Worm (Caenorhabditis elegans) whole organism, L4 larva: ENCODE measurements around the gene acdh-8.

Experiments
- F49E8.2 ChIP-seq: sonication (generic microtip); optimal IDR thresholded peaks from 2 replicates; lab custom pipeline; 2016; ENCODE audit warnings: missing compliant biosample characterization, mild to moderate bottlenecking, missing genetic modification characterization, borderline replicate concordance
- aha-1 ChIP-seq: fragments of 150-350 bp; peaks from one replicate; lab custom pipeline; 2014; ENCODE audit warnings: missing biosample characterization, missing genetic modification characterization
- ama-1 ChIP-seq: fragments of 150-350 bp; optimal IDR thresholded peaks from 2 replicates; lab custom pipeline; 2014; ENCODE audit warnings: inconsistent platforms, mixed read lengths
- egl-27 ChIP-seq: sonication (generic microtip); optimal IDR thresholded peaks from 3 replicates; lab custom pipeline; 2017; ENCODE audit warnings: missing biosample characterization, missing genetic modification reagents, missing genetic modification characterization
- fkh-10 ChIP-seq: fragments of 150-350 bp; optimal IDR thresholded peaks from 2 replicates; lab custom pipeline; 2014; ENCODE audit warnings: missing biosample characterization, missing genetic modification reagents, missing genetic modification characterization
- nhr-25 ChIP-seq: sonication (generic microtip); optimal IDR thresholded peaks from 2 replicates; lab custom pipeline; 2017; ENCODE audit warnings: missing genetic modification characterization, mild to moderate bottlenecking, missing compliant biosample characterization, antibody characterized with exemption, moderate library complexity, borderline replicate concordance; ENCODE audit not compliant: insufficient read depth
- php-3 ChIP-seq: fragments of 200-800 bp; sonication (Bioruptor generic); IDR thresholded peaks from 2 replicates; pipeline ENCODE4 v1.3.6; 2022; ENCODE audit warnings: missing genetic modification reagents, missing genetic modification characterization, missing compliant biosample characterization
- snpc-4 ChIP-seq: fragments of 150-350 bp; optimal IDR thresholded peaks from 2 replicates; lab custom pipeline; 2014; ENCODE audit warnings: missing biosample characterization, missing genetic modification characterization
- unc-39 ChIP-seq: sonication (generic microtip); optimal IDR thresholded peaks from 2 replicates; lab custom pipeline; 2017; ENCODE audit warnings: missing biosample characterization, missing genetic modification characterization

DNA sequence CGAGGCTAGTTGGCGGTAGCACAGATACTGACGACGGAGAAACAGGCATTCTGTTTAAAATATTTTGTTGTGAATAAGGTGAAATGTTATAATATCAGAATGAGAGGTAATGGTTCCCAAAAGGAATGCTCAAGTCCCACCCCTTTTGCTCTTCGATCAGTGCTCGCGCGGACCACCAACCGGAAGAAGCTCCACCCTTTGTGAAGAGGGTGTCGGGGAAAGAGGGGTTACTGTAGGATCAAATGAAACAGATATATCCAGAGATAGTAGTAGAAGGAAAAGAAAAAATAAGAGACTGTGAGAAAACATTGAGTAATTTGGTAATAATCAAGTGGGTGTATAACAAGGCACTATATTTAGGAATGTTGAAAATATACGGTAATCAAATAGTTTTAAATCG is 20.2 kb upstream of the acdh-8 start, which contains the start of the genes dmd-5 and F10C1.1:
- TF ChIP-seq egl-27 (tag; lab: Kevin White, UChicago) = no peak
- TF ChIP-seq php-3 = no peak
- TF ChIP-seq fkh-10 (GFP tag; lab: Kevin White, UChicago) = no peak
- TF ChIP-seq unc-39 = no peak
- no peak for TF ChIP-seq aha-1 (tag; lab: Kevin White, UChicago)
- no peak for TF ChIP-seq F49E8.2 (tag; lab: Kevin White, UChicago)
- TF ChIP-seq snpc-4 = no peak
- TF ChIP-seq nhr-25 (tag; lab: Kevin White, UChicago) = no peak
- TF ChIP-seq ama-1 (lab: Kevin White, UChicago) = no peak
